Worm (Caenorhabditis elegans): ENCODE results near the gene F43G6.10.
A peak's percentile ranks its signal among the peaks of the same experiment; 100 is the strongest.

DNA sequence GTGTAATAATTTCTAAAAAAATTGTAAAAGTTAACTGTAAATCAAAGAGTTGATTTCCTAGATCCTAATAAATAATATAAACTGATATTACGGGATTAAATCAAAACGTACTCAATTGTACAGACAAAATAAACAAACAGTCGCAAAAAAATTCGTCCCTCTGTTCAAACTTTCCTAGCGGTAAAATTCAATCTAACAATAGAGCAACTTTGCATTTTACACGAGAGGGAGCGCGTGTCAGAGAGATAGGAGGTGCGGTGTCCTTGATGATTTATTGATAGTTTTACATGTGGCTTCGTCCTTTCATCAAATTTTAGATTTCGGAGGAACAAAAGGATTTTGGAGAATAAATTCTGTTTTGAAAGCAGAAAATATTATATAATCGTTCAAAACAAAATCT is 21.5 kb downstream of the F43G6.10 start:
- TF ChIP-seq nhr-25 (tag; optimal IDR thresholded peaks at IDR 0.05) (peak; percentile 7), nhr-12 (tag; optimal IDR thresholded peaks at IDR 0.05) (no peak), nhr-77 (tag; optimal IDR thresholded peaks at IDR 0.05) (no peak), egl-27 (tag; optimal IDR thresholded peaks at IDR 0.05) (no peak), mdl-1 (tag; optimal IDR thresholded peaks at IDR 0.05) (no peak), zag-1 (tag; optimal IDR thresholded peaks at IDR 0.05) (no peak), pqm-1 (tag; optimal IDR thresholded peaks at IDR 0.05) (no peak), skn-1 (tag; optimal IDR thresholded peaks at IDR 0.05) (no peak), nhr-28 (tag; optimal IDR thresholded peaks at IDR 0.05) (no peak), ztf-11 (tag; optimal IDR thresholded peaks at IDR 0.05) (no peak), aly-2 (tag; optimal IDR thresholded peaks at IDR 0.05) (no peak)

Measured in whole organism, L3 larva.